Worm (Caenorhabditis elegans) whole organism, L3 larva: ENCODE data around the gene tre-5.

Experiments
- jun-1 ChIP-seq: fragments of 150-350 bp; optimal IDR thresholded peaks from 2 replicates; lab custom pipeline; 2014; ENCODE audit warnings: missing biosample characterization, missing genetic modification reagents, missing genetic modification characterization
- nfya-1 ChIP-seq: sonication (generic microtip); optimal IDR thresholded peaks from 2 replicates; lab custom pipeline; 2017; ENCODE audit warnings: missing genetic modification characterization, mild to moderate bottlenecking, missing compliant biosample characterization, antibody characterized with exemption, moderate library complexity; ENCODE audit not compliant: insufficient read depth
- nhr-23 ChIP-seq: fragments of 150-350 bp; optimal IDR thresholded peaks from 2 replicates; lab custom pipeline; 2014; ENCODE audit warnings: missing biosample characterization, missing genetic modification reagents, missing genetic modification characterization
- nhr-77 ChIP-seq: fragments of 150-350 bp; optimal IDR thresholded peaks from 2 replicates; lab custom pipeline; 2014; ENCODE audit warnings: missing biosample characterization, missing genetic modification characterization
- pha-4 ChIP-seq: fragments of 150-350 bp; optimal IDR thresholded peaks from 2 replicates; lab custom pipeline; 2014; ENCODE audit warnings: missing biosample characterization, missing genetic modification reagents, missing genetic modification characterization
- snpc-4 ChIP-seq: fragments of 150-350 bp; optimal IDR thresholded peaks from 2 replicates; lab custom pipeline; 2014; ENCODE audit warnings: missing biosample characterization, missing genetic modification characterization

ce11 chrII:65484-65883 is 10.4 kb upstream of the tre-5 start:
- no peak for TF ChIP-seq snpc-4 (tag; lab: Kevin White, UChicago)
- TF ChIP-seq pha-4 (tag; lab: Kevin White, UChicago), result no peak
- TF ChIP-seq nhr-77 (tag; lab: Kevin White, UChicago), result no peak
- TF ChIP-seq nhr-23, result no peak
- TF ChIP-seq nfya-1 (tag; lab: Kevin White, UChicago), result no peak
- no peak for TF ChIP-seq jun-1 (tag; lab: Kevin White, UChicago)
